Worm (Caenorhabditis elegans) whole organism, L1 larva: ENCODE measurements around the gene atg-18.

ENCODE experiments used
- ama-1 ChIP-seq: fragments of 150-350 bp; optimal IDR thresholded peaks from 2 replicates; lab custom pipeline; 2014
- ceh-63 ChIP-seq: fragments of 200-800 bp; sonication (Bioruptor generic); optimal IDR thresholded peaks from 2 replicates; lab custom pipeline; 2018; ENCODE audit warnings: mild to moderate bottlenecking, missing genetic modification characterization, missing compliant biosample characterization
- efl-1 ChIP-seq, 4 experiments: fragments of 150-350 bp; optimal IDR thresholded peaks in 3 of 4; peaks in 1 of 4; 1 replicate in 1 of 4; 2 replicates in 3 of 4; lab custom pipeline; 2014; ENCODE audit warnings: missing biosample characterization in 2 of 4, missing genetic modification characterization in 2 of 4, missing genetic modification reagents in 2 of 4
- elt-2 ChIP-seq: sonication (generic microtip); optimal IDR thresholded peaks from 2 replicates; lab custom pipeline; 2016; ENCODE audit warnings: missing genetic modification characterization, mild to moderate bottlenecking, inconsistent platforms, missing compliant biosample characterization, missing genetic modification reagents
- jun-1 ChIP-seq: fragments of 150-350 bp; optimal IDR thresholded peaks from 2 replicates; lab custom pipeline; 2014; ENCODE audit warnings: missing biosample characterization, missing genetic modification reagents, missing genetic modification characterization
- lin-13 ChIP-seq: fragments of 150-350 bp; optimal IDR thresholded peaks from 2 replicates; lab custom pipeline; 2014; ENCODE audit warnings: missing biosample characterization, missing genetic modification reagents, missing genetic modification characterization
- lin-35 ChIP-seq, 2 experiments: fragments of 150-350 bp; optimal IDR thresholded peaks; 2 replicates each; lab custom pipeline; 2014; ENCODE audit warnings: missing biosample characterization in 2 of 2, missing genetic modification characterization in 2 of 2, missing genetic modification reagents in 2 of 2
- nhr-77 ChIP-seq: fragments of 150-350 bp; optimal IDR thresholded peaks from 2 replicates; lab custom pipeline; 2014; ENCODE audit warnings: missing biosample characterization, missing genetic modification characterization
- unc-86 ChIP-seq: sonication (generic microtip); optimal IDR thresholded peaks from 2 replicates; lab custom pipeline; 2016; ENCODE audit warnings: missing genetic modification characterization, missing compliant biosample characterization
- zag-1 ChIP-seq: fragments of 150-350 bp; optimal IDR thresholded peaks from 2 replicates; lab custom pipeline; 2014; ENCODE audit warnings: missing biosample characterization, missing genetic modification characterization
- ztf-4 ChIP-seq: fragments of 150-350 bp; optimal IDR thresholded peaks from 2 replicates; lab custom pipeline; 2014; ENCODE audit warnings: missing biosample characterization, missing genetic modification characterization

DNA sequence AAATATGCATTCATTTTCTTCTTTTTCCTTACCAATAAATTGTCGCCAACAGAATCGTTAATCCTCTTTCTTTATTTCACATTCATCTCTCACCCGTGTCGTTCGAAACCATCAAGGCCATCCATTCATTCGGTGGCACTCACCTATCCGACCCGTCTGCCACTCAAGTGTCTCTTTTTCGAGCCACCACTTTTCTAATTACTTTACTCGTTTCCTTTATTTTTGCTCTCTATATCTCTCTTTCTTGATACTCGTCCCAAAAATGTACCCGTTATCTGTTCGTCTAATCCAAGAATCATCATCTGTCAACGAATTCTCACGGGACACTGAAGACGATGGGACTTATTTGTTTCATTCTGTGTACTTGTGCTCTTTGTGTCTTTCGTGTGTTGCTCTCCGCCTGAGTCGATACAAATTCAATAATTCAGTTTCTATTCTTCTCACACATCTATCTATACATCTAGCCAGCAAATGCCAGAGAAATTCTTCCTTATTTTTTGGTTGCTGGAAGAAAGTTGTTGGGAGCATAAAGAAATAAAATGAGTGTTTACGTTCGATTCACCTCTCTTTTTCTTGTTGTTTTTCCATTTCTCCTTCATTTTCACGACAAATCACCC, 38.3 kb downstream of the atg-18 start:
- no peak for TF ChIP-seq lin-13 (GFP tag; lab: Kevin White, UChicago)
- no peak for TF ChIP-seq ztf-4 (tag; lab: Kevin White, UChicago)
- TF ChIP-seq jun-1: no peak
- no peak for TF ChIP-seq unc-86 (tag; lab: Kevin White, UChicago)
- TF ChIP-seq efl-1 (optimal IDR thresholded peaks at IDR 0.05; lab: Kevin White, UChicago): no peak
- TF ChIP-seq efl-1 (GFP tag; optimal IDR thresholded peaks at IDR 0.05 in 1 of 2; lab: Kevin White, UChicago): peak in 1 of 2 experiments; percentile 75
- no peak for TF ChIP-seq ceh-63
- no peak for TF ChIP-seq ama-1
- no peak for TF ChIP-seq nhr-77 (tag; lab: Kevin White, UChicago)
- TF ChIP-seq lin-35 (GFP tag; optimal IDR thresholded peaks at IDR 0.05; lab: Kevin White, UChicago): no peak
- no peak for TF ChIP-seq zag-1 (tag; lab: Kevin White, UChicago)
- TF ChIP-seq elt-2 (tag; lab: Kevin White, UChicago): no peak
